Worm (Caenorhabditis elegans) whole organism, L4/young adult: ENCODE measurements around the gene ugt-45.

Experiments
- W03F9.2 ChIP-seq: fragments of 150-350 bp; optimal IDR thresholded peaks from 2 replicates; lab custom pipeline; 2014; ENCODE audit warnings: missing biosample characterization, missing genetic modification characterization
- dao-5 ChIP-seq: sonication (generic microtip); optimal IDR thresholded peaks from 2 replicates; lab custom pipeline; 2016; ENCODE audit warnings: missing genotype, missing genetic modification characterization, moderate library complexity, missing compliant biosample characterization
- him-1 ChIP-seq: sonication (generic microtip); optimal IDR thresholded peaks from 2 replicates; lab custom pipeline; 2016; ENCODE audit warnings: missing genotype, missing genetic modification reagents, missing genetic modification characterization, missing compliant biosample characterization

ugt-45 gene

DNA sequence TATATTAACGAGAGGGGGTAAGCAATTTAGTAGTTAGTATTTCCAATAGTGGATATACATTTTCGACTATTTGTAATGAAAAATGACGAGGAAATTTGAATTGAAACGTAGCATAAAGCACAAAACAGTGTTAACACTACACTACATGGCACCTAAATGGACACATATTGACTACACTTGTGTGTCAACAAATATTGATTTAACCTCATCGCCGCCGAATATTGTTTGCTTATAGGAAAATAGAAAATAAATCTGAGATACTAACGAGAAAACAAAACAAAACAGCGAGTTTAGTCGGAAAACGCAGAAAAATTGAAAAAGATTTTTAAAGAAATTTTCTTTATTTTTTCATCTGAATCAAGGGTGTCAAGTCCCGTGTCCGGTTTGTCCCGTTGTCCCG lies 30.3 kb downstream of the ugt-45 start:
- TF ChIP-seq W03F9.2 (tag; lab: Kevin White, UChicago) (no peak), dao-5 (no peak), him-1 (tag; lab: Kevin White, UChicago) (no peak)

DNA sequence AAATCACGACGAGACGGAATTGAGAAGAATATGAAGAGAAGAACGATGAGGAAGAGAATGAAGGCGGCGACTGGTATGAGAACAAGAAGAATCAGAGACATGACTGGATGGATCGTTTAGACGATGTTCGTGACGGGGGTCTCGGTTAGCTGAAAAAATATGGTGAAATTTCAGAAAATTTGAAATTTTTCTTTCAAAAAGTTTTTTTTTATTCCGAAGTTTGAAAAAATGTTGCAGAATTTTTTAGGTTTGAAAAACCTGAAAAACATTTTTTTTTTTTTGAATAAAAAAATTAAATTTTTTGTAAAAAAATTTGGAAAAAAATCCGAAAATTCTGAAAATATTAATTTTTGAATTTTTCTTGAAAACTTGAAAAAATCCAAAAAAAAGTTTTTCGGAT lies 31.8 kb downstream of the ugt-45 start, which contains the start of gene Y37E11AM.3:
Gene Y37E11AM.3, minus strand, starts transcription at position 101 of the 400 bp plus-strand sequence.
- no peak for TF ChIP-seq dao-5
- TF ChIP-seq W03F9.2 (tag; lab: Kevin White, UChicago): no peak
- TF ChIP-seq him-1 (tag; lab: Kevin White, UChicago): no peak

DNA sequence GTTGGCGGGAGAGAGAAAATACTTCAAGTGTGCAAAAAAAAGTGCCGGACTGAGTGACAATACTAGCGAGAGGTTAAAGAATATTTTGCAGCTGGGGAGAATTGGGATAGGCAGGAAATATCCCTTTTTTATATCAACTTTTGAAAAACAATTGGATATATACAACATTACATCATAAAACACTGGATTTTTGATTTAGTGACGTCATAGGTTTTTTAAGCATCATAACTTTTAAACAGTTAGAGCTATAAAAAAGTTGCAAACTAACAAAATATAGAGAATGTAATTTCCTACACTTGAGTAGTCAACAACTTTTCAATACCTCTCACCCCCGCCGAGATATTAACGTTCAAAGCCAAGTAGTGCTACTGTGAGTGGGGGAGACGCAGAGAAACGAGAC lies 40.2 kb downstream of the ugt-45 start:
- TF ChIP-seq dao-5 (no peak), W03F9.2 (tag; lab: Kevin White, UChicago) (no peak), him-1 (tag; lab: Kevin White, UChicago) (no peak)

DNA sequence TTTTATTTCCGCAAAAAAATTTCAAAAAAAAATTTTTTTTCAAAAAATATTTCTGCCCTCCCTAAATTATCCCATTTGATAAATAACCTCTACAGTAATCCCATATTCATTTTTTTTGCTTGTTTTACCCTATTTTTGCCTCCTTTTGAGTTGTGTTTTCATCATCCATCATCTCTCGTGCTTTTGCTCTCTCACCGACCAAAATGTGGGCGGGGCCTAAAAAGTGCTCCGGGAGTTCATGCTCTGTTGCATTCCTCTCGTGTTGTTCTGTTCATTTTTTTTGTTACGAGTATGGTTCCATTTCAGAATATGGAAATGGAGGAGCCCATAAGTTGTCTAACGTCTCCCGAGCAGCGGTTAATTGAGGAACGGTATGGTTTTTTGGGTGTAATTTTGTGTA lies 41.7 kb downstream of the ugt-45 start, which contains the start of gene Y37E11AL.1:
Gene Y37E11AL.1, plus strand, starts transcription at position 301 of the 400 bp plus-strand sequence.
- TF ChIP-seq dao-5: no peak
- TF ChIP-seq him-1 (tag; lab: Kevin White, UChicago): no peak
- TF ChIP-seq W03F9.2 (tag; lab: Kevin White, UChicago): no peak

DNA sequence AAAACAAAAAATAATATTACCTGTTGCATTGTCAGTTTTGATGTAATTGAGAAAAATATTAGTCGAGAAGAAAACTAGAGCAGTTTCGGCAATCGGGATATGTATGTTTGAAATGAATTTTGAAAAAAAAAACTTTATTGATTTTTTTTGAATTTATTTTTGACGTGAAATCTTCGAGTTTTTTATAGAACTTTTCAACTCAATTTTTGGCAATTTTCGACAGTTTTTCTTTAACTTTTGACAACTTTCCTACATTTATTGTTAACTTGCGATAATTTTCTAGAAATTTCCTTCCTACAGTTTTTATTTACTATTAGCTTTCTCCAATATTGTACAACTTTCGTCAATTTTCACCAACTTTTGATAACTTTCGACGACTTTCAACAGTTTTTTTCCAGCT lies 49.0 kb downstream of the ugt-45 start, which contains the start of gene Y37E11AL.12:
Gene Y37E11AL.12, minus strand, starts transcription at position 101 of the 400 bp plus-strand sequence.
- TF ChIP-seq W03F9.2 (tag; lab: Kevin White, UChicago) (no peak), him-1 (tag; lab: Kevin White, UChicago) (no peak), dao-5 (no peak)

DNA sequence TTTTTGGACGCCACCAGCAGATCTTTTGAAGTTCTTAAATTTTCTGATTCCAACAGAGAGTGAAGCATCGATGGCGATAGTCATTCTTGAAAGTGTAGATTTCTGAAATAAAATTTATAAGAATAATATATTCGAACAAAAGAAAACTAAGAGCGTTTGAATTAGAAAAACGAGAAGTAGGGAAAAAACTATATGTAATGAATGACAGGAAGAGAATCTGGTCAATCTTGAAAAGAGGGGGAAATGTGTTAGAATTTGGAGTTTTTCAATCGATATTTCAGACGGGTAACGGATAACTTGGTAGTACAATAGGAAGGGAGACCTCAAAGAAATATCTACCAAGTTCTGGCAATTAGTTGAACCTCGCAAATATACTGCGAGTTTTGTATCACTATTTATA lies 50.3 kb downstream of the ugt-45 start, which contains the start of gene Y37E11AL.9:
Gene Y37E11AL.9, minus strand, starts transcription at position 101 of the 400 bp plus-strand sequence.
- no peak for TF ChIP-seq dao-5
